Worm (Caenorhabditis elegans) whole organism, L3 larva: ENCODE data around the gene H41C03.3.

ENCODE experiments used
- ama-1 ChIP-seq: fragments of 150-350 bp; optimal IDR thresholded peaks from 2 replicates; lab custom pipeline; 2018
- ceh-82 ChIP-seq: fragments of 150-350 bp; optimal IDR thresholded peaks from 2 replicates; lab custom pipeline; 2014; ENCODE audit warnings: missing biosample characterization, missing genetic modification characterization
- nhr-11 ChIP-seq: fragments of 150-350 bp; optimal IDR thresholded peaks from 2 replicates; lab custom pipeline; 2014; ENCODE audit warnings: missing biosample characterization, missing genetic modification characterization
- nhr-12 ChIP-seq: fragments of 150-350 bp; optimal IDR thresholded peaks from 2 replicates; lab custom pipeline; 2014; ENCODE audit warnings: missing biosample characterization, missing genetic modification characterization
- nhr-25 ChIP-seq: sonication (generic microtip); optimal IDR thresholded peaks from 2 replicates; lab custom pipeline; 2017; ENCODE audit warnings: missing biosample characterization, missing genetic modification characterization
- pha-4 ChIP-seq: fragments of 150-350 bp; optimal IDR thresholded peaks from 2 replicates; lab custom pipeline; 2014; ENCODE audit warnings: missing biosample characterization, missing genetic modification reagents, missing genetic modification characterization
- snpc-4 ChIP-seq: fragments of 150-350 bp; optimal IDR thresholded peaks from 2 replicates; lab custom pipeline; 2014; ENCODE audit warnings: missing biosample characterization, missing genetic modification characterization

DNA sequence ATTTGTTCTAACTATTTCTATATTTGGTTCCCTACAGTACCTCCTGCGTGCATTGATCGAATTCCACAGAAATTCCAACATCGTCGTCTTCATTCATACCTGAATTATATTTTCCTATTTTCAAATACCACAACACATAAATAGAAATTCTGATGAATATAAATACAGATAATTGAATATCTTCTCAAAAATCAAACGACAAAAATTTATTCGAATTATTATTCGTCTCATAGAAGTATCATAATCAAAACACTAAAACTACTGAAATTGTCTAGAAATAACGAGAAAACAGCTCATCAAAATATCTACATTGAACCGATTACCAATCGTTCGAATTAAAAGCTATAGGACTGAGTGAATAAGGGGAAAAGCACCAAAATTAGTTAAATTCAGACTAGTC lies 12.4 kb upstream of the H41C03.3 start, which contains the start of gene gtap-1:
- TF ChIP-seq snpc-4: no peak
- TF ChIP-seq ceh-82 (tag; lab: Kevin White, UChicago): no peak
- no peak for TF ChIP-seq nhr-12 (tag; lab: Kevin White, UChicago)
- TF ChIP-seq pha-4 (tag; lab: Kevin White, UChicago): no peak
- TF ChIP-seq nhr-11 (tag; lab: Kevin White, UChicago): no peak
- no peak for TF ChIP-seq ama-1
- no peak for TF ChIP-seq nhr-25 (tag; lab: Kevin White, UChicago)
